Fruit fly (Drosophila melanogaster): ENCODE results near the gene RnrL.

- TF ChIP-seq tj (GFP tag; optimal IDR thresholded peaks at IDR 0.05) = peak; percentile 4
- TF ChIP-seq bab1 (GFP tag; optimal IDR thresholded peaks at IDR 0.05) = no peak
- TF ChIP-seq CG7045 (GFP tag; optimal IDR thresholded peaks at IDR 0.05) = no peak
- TF ChIP-seq CG33017 (tag; optimal IDR thresholded peaks at IDR 0.05) = no peak
- TF ChIP-seq CG12768 (GFP tag; optimal IDR thresholded peaks at IDR 0.05) = no peak
These were observed 29.4 kb downstream of the RnrL start for dm6 chr2L:10298306-10298705.
